Fruit fly (Drosophila melanogaster) whole organism, prepupa: ENCODE measurements around the gene Lst8.

Source experiments
- CG6854 ChIP-seq: fragments of 200-800 bp; sonication (Bioruptor generic); optimal IDR thresholded peaks from 2 replicates; lab custom pipeline; 2017; ENCODE audit warnings: missing biosample characterization, mild to moderate bottlenecking, missing genetic modification characterization
- CG7368 ChIP-seq: fragments of 200-800 bp; sonication (Bioruptor generic); optimal IDR thresholded peaks from 3 replicates; lab custom pipeline; 2016; ENCODE audit warnings: missing biosample characterization, missing genetic modification characterization
- ss ChIP-seq, 2 experiments: fragments of 200-800 bp; sonication (Bioruptor generic); optimal IDR thresholded peaks; 2 replicates in 1 of 2; 3 replicates in 1 of 2; lab custom pipeline; 2017 to 2018; ENCODE audit warnings: mild to moderate bottlenecking in 2 of 2, missing biosample characterization in 2 of 2, missing genetic modification characterization in 2 of 2, moderate library complexity in 1 of 2
- vri ChIP-seq: fragments of 200-800 bp; sonication (Bioruptor generic); optimal IDR thresholded peaks from 3 replicates; lab custom pipeline; 2016; ENCODE audit warnings: missing biosample characterization, mild to moderate bottlenecking, missing genetic modification characterization

DNA sequence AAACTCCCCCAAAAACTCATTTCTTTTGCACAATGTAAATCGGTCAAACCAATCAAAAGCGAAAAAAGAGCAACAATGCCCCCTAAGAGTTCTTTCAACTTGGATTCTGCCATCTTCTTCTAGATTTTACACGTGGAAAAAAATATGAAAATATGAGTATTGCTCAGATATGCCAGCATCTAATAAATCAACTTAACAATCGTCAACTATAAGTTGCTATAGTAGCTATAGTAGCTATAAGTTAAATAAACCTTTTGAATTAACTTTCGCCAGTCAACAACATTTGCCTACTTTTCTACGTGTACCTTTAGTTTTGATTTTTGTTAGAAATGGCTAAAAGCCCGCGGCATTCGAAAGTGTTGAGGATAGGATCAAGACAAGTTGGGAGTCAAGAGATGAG lies 47.5 kb upstream of the Lst8 start:
- no peak for TF ChIP-seq CG6854 (GFP tag; lab: Kevin White, UChicago)
- TF ChIP-seq CG7368 (GFP tag; lab: Kevin White, UChicago) = no peak
- no peak for TF ChIP-seq vri (GFP tag; lab: Kevin White, UChicago)
- no peak for TF ChIP-seq ss (GFP tag; optimal IDR thresholded peaks at IDR 0.05; lab: Kevin White, UChicago)
